Worm (Caenorhabditis elegans) whole organism, early embryonic: ENCODE results near the gene eef-1B.1.

Experiments used
- B0310.2 ChIP-seq: sonication (generic microtip); optimal IDR thresholded peaks from 2 replicates; lab custom pipeline; 2016; ENCODE audit warnings: mild to moderate bottlenecking, missing genetic modification characterization, missing compliant biosample characterization
- F13C5.2 ChIP-seq: sonication (generic microtip); optimal IDR thresholded peaks from 2 replicates; lab custom pipeline; 2017; ENCODE audit warnings: mild to moderate bottlenecking, missing genetic modification characterization, inconsistent platforms, missing compliant biosample characterization
- aly-1 ChIP-seq: sonication (generic microtip); optimal IDR thresholded peaks from 2 replicates; lab custom pipeline; 2016; ENCODE audit warnings: missing genetic modification characterization, missing compliant biosample characterization
- ama-1 ChIP-seq: fragments of 150-350 bp; optimal IDR thresholded peaks from 2 replicates; lab custom pipeline; 2014
- ceh-13 ChIP-seq: fragments of 200-800 bp; sonication (Bioruptor generic); optimal IDR thresholded peaks from 2 replicates; lab custom pipeline; 2018; ENCODE audit warnings: mild to moderate bottlenecking, missing genetic modification characterization, missing compliant biosample characterization
- ceh-36 ChIP-seq: sonication (generic microtip); optimal IDR thresholded peaks from 2 replicates; lab custom pipeline; 2016; ENCODE audit warnings: missing genetic modification characterization, inconsistent platforms, missing compliant biosample characterization
- ets-7 ChIP-seq: sonication (generic microtip); optimal IDR thresholded peaks from 2 replicates; lab custom pipeline; 2016; ENCODE audit warnings: missing genotype, missing genetic modification characterization, missing compliant biosample characterization
- flt-1 ChIP-seq: fragments of 200-800 bp; sonication (Bioruptor generic); IDR thresholded peaks from 2 replicates; pipeline ENCODE4 v1.3.6; 2022; ENCODE audit warnings: missing genetic modification characterization, missing compliant biosample characterization
- hmbx-1 ChIP-seq: sonication (generic microtip); optimal IDR thresholded peaks from 2 replicates; lab custom pipeline; 2016; ENCODE audit warnings: mild to moderate bottlenecking, missing genetic modification characterization, missing compliant biosample characterization
- hmg-4 ChIP-seq: fragments of 200-800 bp; sonication (Bioruptor generic); optimal IDR thresholded peaks from 2 replicates; lab custom pipeline; 2018; ENCODE audit warnings: mild to moderate bottlenecking, missing genetic modification characterization, missing compliant biosample characterization
- hnd-1 ChIP-seq: sonication (generic microtip); optimal IDR thresholded peaks from 2 replicates; lab custom pipeline; 2016; ENCODE audit warnings: missing genetic modification characterization, missing compliant biosample characterization
- pes-1 ChIP-seq: fragments of 200-800 bp; sonication (Bioruptor generic); IDR thresholded peaks from 2 replicates; pipeline ENCODE4 v1.3.6; 2022; ENCODE audit warnings: missing genetic modification reagents, missing genetic modification characterization, missing compliant biosample characterization
- scrt-1 ChIP-seq: fragments of 200-800 bp; sonication (Bioruptor generic); IDR thresholded peaks from 2 replicates; pipeline ENCODE4 v1.3.6; 2022; ENCODE audit warnings: missing genetic modification characterization, missing compliant biosample characterization
- sea-1 ChIP-seq: fragments of 200-800 bp; sonication (Bioruptor generic); conservative IDR thresholded peaks from 2 replicates; pipeline ENCODE4 v1.3.6; 2022; ENCODE audit warnings: missing genetic modification characterization, missing compliant biosample characterization
- tbx-11 ChIP-seq: fragments of 200-800 bp; sonication (Bioruptor generic); IDR thresholded peaks from 2 replicates; pipeline ENCODE4 v1.3.6; 2022; ENCODE audit warnings: missing genetic modification characterization, missing compliant biosample characterization
- tbx-37 ChIP-seq: fragments of 200-800 bp; sonication (Bioruptor generic); conservative IDR thresholded peaks from 2 replicates; pipeline ENCODE4 v1.3.6; 2022; ENCODE audit warnings: missing genetic modification reagents, missing genetic modification characterization, missing compliant biosample characterization
- tra-4 ChIP-seq: sonication (generic microtip); optimal IDR thresholded peaks from 2 replicates; lab custom pipeline; 2017; ENCODE audit warnings: missing genetic modification characterization, missing compliant biosample characterization

eef-1B.1 gene

DNA sequence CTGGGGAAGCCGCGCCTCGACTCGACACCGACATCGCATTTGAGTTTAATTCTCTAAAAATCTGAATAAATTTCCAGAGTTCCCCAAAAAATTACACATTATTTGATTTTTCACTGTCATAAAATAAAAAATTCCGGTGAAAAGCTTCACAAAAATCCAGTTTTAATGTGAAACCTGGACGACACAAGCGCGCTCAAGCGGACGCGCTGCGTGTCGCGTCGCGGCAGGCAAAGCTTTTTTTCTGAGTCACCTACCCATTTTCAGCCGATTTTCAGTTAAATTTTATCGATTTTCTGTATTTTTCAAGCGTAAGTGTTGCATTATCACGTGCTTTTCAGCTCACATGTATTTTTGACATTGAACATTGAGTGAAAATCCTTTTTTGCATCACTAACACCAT, 36.6 kb upstream of the eef-1B.1 start, which contains the start of gene cit-1.1:
Gene cit-1.1, minus strand, starts transcription at position 53 of the 400 bp plus-strand sequence.
- TF ChIP-seq sea-1 (GFP tag; lab: Robert Waterston, UW) (no peak), aly-1 (tag; lab: Kevin White, UChicago) (no peak), scrt-1 (GFP tag; lab: Robert Waterston, UW) (no peak), ama-1 (lab: Kevin White, UChicago) (no peak), tra-4 (no peak), flt-1 (GFP tag; lab: Robert Waterston, UW) (no peak), hmg-4 (no peak), tbx-37 (GFP tag; lab: Robert Waterston, UW) (no peak), F13C5.2 (tag; lab: Kevin White, UChicago) (no peak), B0310.2 (no peak), ets-7 (tag; lab: Kevin White, UChicago) (no peak), hnd-1 (tag; lab: Kevin White, UChicago) (no peak)

DNA sequence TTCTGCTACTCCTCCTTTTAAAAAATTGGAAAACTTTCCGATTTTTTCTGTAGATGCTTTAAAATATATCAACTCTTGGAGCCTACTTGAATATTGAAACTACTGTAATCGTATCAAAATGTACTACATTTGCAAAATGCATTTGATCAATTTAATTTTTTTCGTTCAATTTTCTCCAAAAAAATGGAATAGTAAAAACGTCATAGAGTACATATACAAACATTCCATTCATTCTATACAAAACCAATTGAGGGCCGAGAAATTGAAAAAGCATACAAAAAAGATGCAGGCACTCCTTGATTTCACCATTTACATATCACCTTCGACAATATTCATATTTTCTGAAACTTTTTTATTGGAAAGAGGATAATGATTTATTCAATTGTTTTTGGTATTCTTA, 30.9 kb upstream of the eef-1B.1 start, which contains the start of gene C06G4.6:
Gene C06G4.6, plus strand, starts transcription at position 301 of the 400 bp plus-strand sequence.
- TF ChIP-seq hmbx-1 (tag; lab: Kevin White, UChicago) (no peak), sea-1 (GFP tag; lab: Robert Waterston, UW) (no peak), tbx-37 (GFP tag; lab: Robert Waterston, UW) (no peak), hmg-4 (no peak), aly-1 (tag; lab: Kevin White, UChicago) (no peak), pes-1 (no peak), ets-7 (tag; lab: Kevin White, UChicago) (no peak), F13C5.2 (tag; lab: Kevin White, UChicago) (no peak), flt-1 (GFP tag; lab: Robert Waterston, UW) (no peak), tbx-11 (GFP tag; lab: Robert Waterston, UW) (no peak)

DNA sequence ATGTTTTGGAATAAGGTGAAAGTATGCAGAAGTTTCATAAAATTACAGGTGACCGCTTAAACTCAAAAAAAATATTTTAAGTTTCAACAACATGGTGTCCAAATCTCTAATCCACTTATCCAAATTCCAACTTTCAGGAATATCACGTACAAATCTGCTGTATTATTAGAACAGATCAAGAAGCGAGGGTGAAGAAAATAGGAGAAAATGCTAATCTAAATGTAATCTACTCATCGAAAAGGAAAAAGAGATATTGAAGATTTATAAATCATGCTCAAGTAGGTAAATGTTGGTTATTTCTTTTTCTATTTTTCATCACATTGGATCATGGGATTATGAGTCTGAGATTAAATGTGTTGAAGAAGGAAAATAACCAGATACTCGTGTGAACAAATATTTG, 28.4 kb upstream of the eef-1B.1 start:
- TF ChIP-seq aly-1 (tag; lab: Kevin White, UChicago) (no peak), B0310.2 (no peak), sea-1 (GFP tag; lab: Robert Waterston, UW) (no peak), pes-1 (no peak), ama-1 (lab: Kevin White, UChicago) (no peak), hmg-4 (no peak), flt-1 (GFP tag; lab: Robert Waterston, UW) (no peak), ceh-36 (no peak), ceh-13 (no peak), tbx-11 (GFP tag; lab: Robert Waterston, UW) (no peak), scrt-1 (GFP tag; lab: Robert Waterston, UW) (no peak), hnd-1 (tag; lab: Kevin White, UChicago) (no peak), hmbx-1 (tag; lab: Kevin White, UChicago) (no peak), tbx-37 (GFP tag; lab: Robert Waterston, UW) (no peak), F13C5.2 (tag; lab: Kevin White, UChicago) (no peak), ets-7 (tag; lab: Kevin White, UChicago) (no peak), tra-4 (no peak)

DNA sequence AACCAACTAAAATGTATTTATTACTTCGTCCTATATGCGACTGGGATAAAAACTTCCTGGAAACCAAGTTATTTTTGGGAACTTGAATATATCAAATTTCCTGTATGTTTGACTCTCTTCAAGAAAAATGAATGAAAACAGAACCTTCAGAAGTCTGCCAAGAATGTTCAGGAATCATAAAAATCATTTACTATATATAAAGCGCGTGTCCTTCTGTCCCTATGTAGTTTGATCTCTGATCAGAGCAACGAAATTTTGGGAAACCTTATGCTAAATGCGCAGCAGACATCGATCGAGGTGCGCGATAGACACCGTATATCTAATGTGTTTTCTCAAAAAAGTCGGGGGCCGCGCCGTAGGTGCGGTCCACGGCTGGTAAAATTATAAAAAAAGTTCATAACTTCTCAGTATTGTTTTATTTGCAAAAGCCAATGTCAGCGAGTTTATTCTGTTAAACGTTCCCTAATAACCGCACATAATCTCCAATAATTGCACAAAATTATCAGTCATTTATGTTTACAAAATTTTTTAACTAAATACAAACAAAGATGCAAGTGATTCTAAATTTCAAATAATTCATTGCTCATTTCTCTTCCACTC, 24.4 kb upstream of the eef-1B.1 start:
- no peak for TF ChIP-seq F13C5.2 (tag; lab: Kevin White, UChicago)
- TF ChIP-seq flt-1 (GFP tag; lab: Robert Waterston, UW): no peak
- no peak for TF ChIP-seq pes-1
- TF ChIP-seq ceh-36: no peak
- no peak for TF ChIP-seq tra-4
- TF ChIP-seq tbx-11 (GFP tag; lab: Robert Waterston, UW): no peak

DNA sequence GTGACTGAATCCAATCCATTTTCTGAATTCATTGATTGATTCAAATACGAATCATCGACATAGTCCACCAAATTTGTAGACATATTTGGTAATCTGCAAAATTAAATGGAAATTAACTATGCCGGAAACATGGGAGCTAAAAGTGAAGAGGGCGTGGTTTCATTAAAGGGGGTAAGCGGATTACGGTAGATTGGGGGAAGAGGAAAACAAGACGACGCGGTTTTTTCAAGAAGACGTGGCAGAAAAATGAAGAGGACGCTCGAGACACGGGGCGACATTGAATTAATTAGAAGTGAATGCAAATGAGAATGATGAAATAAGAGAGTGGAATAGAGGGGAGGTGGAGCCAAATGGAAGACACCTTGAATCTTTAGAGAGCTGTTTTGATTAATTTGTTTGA, 23.2 kb upstream of the eef-1B.1 start, which contains the start of gene npr-17:
Gene npr-17, minus strand, starts transcription at position 101 of the 400 bp plus-strand sequence.
- no peak for TF ChIP-seq F13C5.2 (tag; lab: Kevin White, UChicago)
- no peak for TF ChIP-seq ets-7 (tag; lab: Kevin White, UChicago)
- no peak for TF ChIP-seq ceh-13
- no peak for TF ChIP-seq tra-4
- no peak for TF ChIP-seq hmbx-1 (tag; lab: Kevin White, UChicago)
- no peak for TF ChIP-seq hmg-4
- TF ChIP-seq scrt-1 (GFP tag; lab: Robert Waterston, UW): no peak
- no peak for TF ChIP-seq B0310.2
- no peak for TF ChIP-seq tbx-37 (GFP tag; lab: Robert Waterston, UW)
- no peak for TF ChIP-seq pes-1

DNA sequence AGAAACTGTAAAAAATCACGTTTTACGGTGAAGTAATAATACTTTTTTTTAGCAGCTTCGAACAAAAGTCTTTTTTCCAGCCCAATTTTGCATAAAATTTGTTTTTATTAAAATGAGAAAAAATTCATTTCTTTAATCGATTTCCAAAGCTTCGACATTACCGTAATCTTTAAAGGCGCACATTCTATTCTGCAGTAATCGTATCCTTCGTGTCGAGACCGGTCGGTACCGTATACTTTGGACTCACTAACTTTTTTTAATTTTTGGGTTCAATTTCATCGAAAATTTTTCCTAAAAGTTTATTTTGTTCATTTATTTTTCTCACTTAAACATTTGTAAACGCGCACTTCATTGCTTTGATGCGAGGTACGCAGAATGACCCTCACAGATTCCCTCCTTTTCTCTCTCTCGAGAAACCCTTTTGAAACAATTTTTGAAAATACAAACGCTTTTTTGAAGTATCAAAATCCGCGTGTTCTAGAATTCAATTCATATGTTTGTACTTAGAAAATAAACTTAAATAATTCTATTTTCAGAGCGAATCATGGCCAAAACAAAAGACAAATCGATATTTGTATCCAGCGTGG, 13.5 kb upstream of the eef-1B.1 start, which contains the start of gene hrpk-2:
Gene hrpk-2, plus strand, starts transcription at position 537 of the 587 bp plus-strand sequence.
- TF ChIP-seq scrt-1 (GFP tag; lab: Robert Waterston, UW) (no peak), F13C5.2 (tag; lab: Kevin White, UChicago) (no peak), ceh-36 (no peak), hnd-1 (tag; lab: Kevin White, UChicago) (no peak), hmg-4 (no peak), ceh-13 (no peak), tbx-11 (GFP tag; lab: Robert Waterston, UW) (no peak), B0310.2 (no peak), ets-7 (tag; lab: Kevin White, UChicago) (no peak), pes-1 (no peak), aly-1 (tag; lab: Kevin White, UChicago) (no peak), sea-1 (GFP tag; lab: Robert Waterston, UW) (no peak), tbx-37 (GFP tag; lab: Robert Waterston, UW) (no peak), hmbx-1 (tag; lab: Kevin White, UChicago) (no peak)

DNA sequence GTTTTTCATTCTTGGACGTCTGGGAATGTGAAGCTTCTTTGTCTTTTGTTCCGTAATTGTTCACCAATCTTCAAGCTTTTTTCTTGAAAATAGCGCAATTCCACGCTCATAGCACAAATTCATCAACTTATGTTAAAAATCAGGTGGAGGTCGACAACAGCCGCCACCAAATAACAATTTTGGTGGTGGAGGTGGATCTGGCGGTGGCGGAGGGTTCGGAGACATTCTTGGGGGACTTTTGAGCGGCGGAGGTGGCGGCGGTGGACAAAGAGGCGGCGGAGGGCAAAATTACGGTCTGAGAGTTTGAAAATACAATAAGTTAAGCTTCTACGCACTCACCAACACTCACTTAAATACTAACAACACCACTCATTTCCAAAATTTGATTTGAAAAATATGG, 8.8 kb upstream of the eef-1B.1 start:
- no peak for TF ChIP-seq flt-1 (GFP tag; lab: Robert Waterston, UW)
